Fruit fly (Drosophila melanogaster) whole organism, pupa: Measurements from ENCODE around the gene CG15382.

ENCODE experiments used
- CG10348 ChIP-seq: fragments of 200-800 bp; sonication (Bioruptor generic); IDR thresholded peaks from 2 replicates; pipeline ENCODE4 v1.3.6; 2022; ENCODE audit warnings: missing biosample characterization, missing genetic modification characterization
- CG12605 ChIP-seq: fragments of 200-800 bp; sonication (Bioruptor generic); IDR thresholded peaks from 2 replicates; pipeline ENCODE4 v1.3.6; 2022; ENCODE audit warnings: missing biosample characterization, missing genetic modification characterization
- CG13204 ChIP-seq: fragments of 200-800 bp; sonication (Bioruptor generic); optimal IDR thresholded peaks from 2 replicates; lab custom pipeline; 2018; ENCODE audit warnings: missing biosample characterization, mild to moderate bottlenecking, missing genetic modification characterization, moderate library complexity
- CG14655 ChIP-seq: fragments of 200-800 bp; sonication (Bioruptor generic); optimal IDR thresholded peaks from 3 replicates; lab custom pipeline; 2017; ENCODE audit warnings: mild to moderate bottlenecking, missing biosample characterization, missing genetic modification reagents, missing genetic modification characterization
- CG15710 ChIP-seq: fragments of 200-800 bp; sonication (Bioruptor generic); optimal IDR thresholded peaks from 2 replicates; lab custom pipeline; 2018; ENCODE audit warnings: missing biosample characterization, mild to moderate bottlenecking, missing genetic modification characterization, moderate library complexity
- CG17806 ChIP-seq: fragments of 200-800 bp; sonication (Bioruptor generic); optimal IDR thresholded peaks from 2 replicates; lab custom pipeline; 2018; ENCODE audit warnings: missing biosample characterization, mild to moderate bottlenecking, missing genetic modification characterization, moderate library complexity
- CG32121 ChIP-seq: fragments of 200-800 bp; sonication (Bioruptor generic); IDR thresholded peaks from 2 replicates; pipeline ENCODE4 v1.3.6; 2022; ENCODE audit warnings: missing biosample characterization, missing genetic modification characterization
- CG34367 ChIP-seq: fragments of 200-800 bp; sonication (Bioruptor generic); optimal IDR thresholded peaks from 2 replicates; lab custom pipeline; 2018; ENCODE audit warnings: missing biosample characterization, mild to moderate bottlenecking, missing genetic modification characterization
- CG4496 ChIP-seq: fragments of 200-800 bp; sonication (Bioruptor generic); IDR thresholded peaks from 3 replicates; pipeline ENCODE4 v1.3.6; 2022; ENCODE audit warnings: missing biosample characterization, missing genetic modification characterization
- CG8159 ChIP-seq: fragments of 200-800 bp; sonication (Bioruptor generic); optimal IDR thresholded peaks from 3 replicates; lab custom pipeline; 2018; ENCODE audit warnings: missing biosample characterization, mild to moderate bottlenecking, missing genetic modification characterization, moderate library complexity
- CG8301 ChIP-seq: fragments of 200-800 bp; sonication (Bioruptor generic); optimal IDR thresholded peaks from 2 replicates; lab custom pipeline; 2018; ENCODE audit warnings: missing biosample characterization, mild to moderate bottlenecking, missing genetic modification characterization
- CG9948 ChIP-seq: fragments of 200-800 bp; sonication (Bioruptor generic); optimal IDR thresholded peaks from 2 replicates; lab custom pipeline; 2018; ENCODE audit warnings: missing biosample characterization, mild to moderate bottlenecking, missing genetic modification characterization, moderate library complexity
- D1 ChIP-seq: fragments of 200-800 bp; sonication (Bioruptor generic); optimal IDR thresholded peaks from 2 replicates; lab custom pipeline; 2018; ENCODE audit warnings: missing biosample characterization, mild to moderate bottlenecking, missing genetic modification characterization, moderate library complexity
- EcR ChIP-seq: fragments of 200-800 bp; sonication (Bioruptor generic); optimal IDR thresholded peaks from 3 replicates; lab custom pipeline; 2019; ENCODE audit warnings: missing biosample characterization, missing genetic modification characterization, mild to moderate bottlenecking, moderate library complexity, missing genetic modification reagents
- Ets98B ChIP-seq: fragments of 200-800 bp; sonication (Bioruptor generic); IDR thresholded peaks from 2 replicates; pipeline ENCODE4 v1.3.6; 2022; ENCODE audit warnings: missing biosample characterization, missing genetic modification characterization
- Pif1A ChIP-seq: fragments of 200-800 bp; sonication (Bioruptor generic); optimal IDR thresholded peaks from 3 replicates; lab custom pipeline; 2016; ENCODE audit warnings: missing biosample characterization, missing genetic modification characterization
- Pif1B ChIP-seq: fragments of 200-800 bp; sonication (Bioruptor generic); optimal IDR thresholded peaks from 3 replicates; lab custom pipeline; 2016; ENCODE audit warnings: missing biosample characterization, missing genetic modification characterization
- Snoo ChIP-seq: fragments of 200-800 bp; sonication (Bioruptor generic); optimal IDR thresholded peaks from 3 replicates; lab custom pipeline; 2017; ENCODE audit warnings: missing biosample characterization, mild to moderate bottlenecking, missing genetic modification characterization, inconsistent platforms
- fd96Ca ChIP-seq: fragments of 200-800 bp; sonication (Bioruptor generic); IDR thresholded peaks from 3 replicates; pipeline ENCODE4 v1.3.6; 2022; ENCODE audit warnings: missing biosample characterization, missing genetic modification characterization
- gl ChIP-seq: fragments of 200-800 bp; sonication (Bioruptor generic); optimal IDR thresholded peaks from 2 replicates; lab custom pipeline; 2018; ENCODE audit warnings: missing biosample characterization, mild to moderate bottlenecking, missing genetic modification characterization
- rn ChIP-seq: fragments of 200-800 bp; sonication (Bioruptor generic); IDR thresholded peaks from 2 replicates; pipeline ENCODE4 v1.3.6; 2022; ENCODE audit warnings: missing biosample characterization, missing genetic modification characterization

CG15382 gene

dm6 chr2L:2151544-2152290 lies 3.8 kb upstream of the CG15382 start, which contains the start of gene AIF:
TSS of gene AIF (plus strand) at chr2L:2151754.
- no peak for TF ChIP-seq D1 (tag; lab: Kevin White, UChicago)
- no peak for TF ChIP-seq CG15710 (tag; lab: Kevin White, UChicago)
- TF ChIP-seq Ets98B (GFP tag; lab: Robert Waterston, UW), result no peak
- TF ChIP-seq CG14655, result no peak
- TF ChIP-seq Pif1B (GFP tag; lab: Kevin White, UChicago), result no peak
- TF ChIP-seq gl (tag; lab: Kevin White, UChicago), result no peak
- no peak for TF ChIP-seq CG34367
- TF ChIP-seq fd96Ca (GFP tag; lab: Robert Waterston, UW), result no peak
- no peak for TF ChIP-seq EcR (GFP tag; lab: Kevin White, UChicago)
- no peak for TF ChIP-seq CG17806
- no peak for TF ChIP-seq Pif1A (GFP tag; lab: Kevin White, UChicago)
- TF ChIP-seq Snoo (tag; lab: Kevin White, UChicago), result no peak
- TF ChIP-seq CG9948 (tag; lab: Kevin White, UChicago), result no peak
- no peak for TF ChIP-seq CG8159 (tag; lab: Kevin White, UChicago)
- no peak for TF ChIP-seq CG4496 (GFP tag; lab: Robert Waterston, UW)
- TF ChIP-seq CG12605, result no peak

- peak; percentile 44 for TF ChIP-seq CG8301 (tag; lab: Kevin White, UChicago)
- peak; percentile 28; the same call in 1 of the 2 replicates for TF ChIP-seq CG12605
- TF ChIP-seq Pif1A (GFP tag; lab: Kevin White, UChicago), result peak; percentile 14
- TF ChIP-seq CG13204 (GFP tag; lab: Kevin White, UChicago), result peak; percentile 100
- TF ChIP-seq CG8159 (tag; lab: Kevin White, UChicago), result peak; percentile 63
- peak; percentile 50 for TF ChIP-seq CG15710 (tag; lab: Kevin White, UChicago)
- peak; percentile 39; the same call in 1 of the 3 replicates for TF ChIP-seq fd96Ca (GFP tag; lab: Robert Waterston, UW)
- peak; percentile 35 for TF ChIP-seq Snoo (tag; lab: Kevin White, UChicago)
- TF ChIP-seq CG4496 (GFP tag; lab: Robert Waterston, UW), result no peak; the same call in none of the 3 replicates
- no peak for TF ChIP-seq CG14655
- TF ChIP-seq CG17806, result peak; percentile 53
- TF ChIP-seq Pif1B (GFP tag; lab: Kevin White, UChicago), result no peak
- peak; percentile 37; the same call in 1 of the 2 replicates for TF ChIP-seq rn (GFP tag; lab: Robert Waterston, UW)
- peak; percentile 86 for TF ChIP-seq EcR (GFP tag; lab: Kevin White, UChicago)
- TF ChIP-seq CG34367, result peak; percentile 20
- TF ChIP-seq CG9948 (tag; lab: Kevin White, UChicago), result peak; percentile 68
- no peak for TF ChIP-seq CG10348 (GFP tag; lab: Robert Waterston, UW)
- peak; percentile 39; the same call in 1 of the 2 replicates for TF ChIP-seq CG32121
Observed at dm6 chr2L:2161244-2162243, 6.0 kb downstream of the CG15382 start.

- TF ChIP-seq EcR (GFP tag; lab: Kevin White, UChicago) (peak; percentile 20), CG13204 (GFP tag; lab: Kevin White, UChicago) (peak; percentile 85), fd96Ca (GFP tag; lab: Robert Waterston, UW) (peak; percentile 33; the same call in 1 of the 3 replicates), rn (GFP tag; lab: Robert Waterston, UW) (0 out of 2 replicates have a peak, but pooled peaks have one; percentile 3), Ets98B (GFP tag; lab: Robert Waterston, UW) (no peak), CG10348 (GFP tag; lab: Robert Waterston, UW) (0 out of 2 replicates have a peak, but pooled peaks have one; percentile 33), CG4496 (GFP tag; lab: Robert Waterston, UW) (peak; percentile 62; the same call in 2 of the 3 replicates), CG34367 (no peak)
- TF ChIP-seq, all 21 proteins: peak for 6
Observed at dm6 chr2L:2162281-2162680, 6.7 kb downstream of the CG15382 start.

- peak; percentile 67 for TF ChIP-seq CG8301 (tag; lab: Kevin White, UChicago)
- peak; percentile 29 for TF ChIP-seq CG13204 (GFP tag; lab: Kevin White, UChicago)
- TF ChIP-seq Ets98B (GFP tag; lab: Robert Waterston, UW), result peak; percentile 61
- peak; percentile 77 for TF ChIP-seq CG8159 (tag; lab: Kevin White, UChicago)
- TF ChIP-seq CG14655, result peak; percentile 73
- TF ChIP-seq CG10348 (GFP tag; lab: Robert Waterston, UW), result no peak
- no peak for TF ChIP-seq EcR (GFP tag; lab: Kevin White, UChicago)
- peak; percentile 46 for TF ChIP-seq Pif1B (GFP tag; lab: Kevin White, UChicago)
- peak; percentile 60 for TF ChIP-seq CG17806
- no peak for TF ChIP-seq Snoo (tag; lab: Kevin White, UChicago)
- TF ChIP-seq D1 (tag; lab: Kevin White, UChicago), result no peak
- no peak for TF ChIP-seq rn (GFP tag; lab: Robert Waterston, UW)
- peak; percentile 48 for TF ChIP-seq CG15710 (tag; lab: Kevin White, UChicago)
- TF ChIP-seq fd96Ca (GFP tag; lab: Robert Waterston, UW), result 0 out of 3 replicates have a peak, but pooled peaks have one; percentile 32
- no peak for TF ChIP-seq CG32121
- peak; percentile 67; the same call in 1 of the 3 replicates for TF ChIP-seq CG4496 (GFP tag; lab: Robert Waterston, UW)
- TF ChIP-seq CG9948 (tag; lab: Kevin White, UChicago), result peak; percentile 52
- peak; percentile 55 for TF ChIP-seq CG34367
- TF ChIP-seq Pif1A (GFP tag; lab: Kevin White, UChicago), result peak; percentile 65
Observed at dm6 chr2L:2162729-2163567, 7.4 kb downstream of the CG15382 start.
